Worm (Caenorhabditis elegans) whole organism, L4 larva: ENCODE measurements around the gene psr-1.
A peak's percentile ranks its signal among the peaks of the same experiment; 100 is the strongest.

Experiments
- R02D3.7 ChIP-seq: fragments of 150-350 bp; sonication (generic microtip); optimal IDR thresholded peaks from 3 replicates; lab custom pipeline; 2014; ENCODE audit warnings: missing biosample characterization, missing genetic modification characterization
- T20F7.1 ChIP-seq: fragments of 200-800 bp; sonication (Bioruptor generic); optimal IDR thresholded peaks from 2 replicates; lab custom pipeline; 2018; ENCODE audit warnings: mild to moderate bottlenecking, missing genetic modification characterization, missing compliant biosample characterization
- ZK337.2 ChIP-seq: fragments of 200-800 bp; sonication (Bioruptor generic); IDR thresholded peaks from 2 replicates; pipeline ENCODE4 v1.3.6; 2022; ENCODE audit warnings: missing genetic modification reagents, missing genetic modification characterization, missing compliant biosample characterization
- ZK546.5 ChIP-seq, 2 experiments: sonication (generic microtip); optimal IDR thresholded peaks; 2 replicates each; lab custom pipeline; 2017; ENCODE audit warnings: missing biosample characterization in 2 of 2, missing genetic modification characterization in 2 of 2
- aha-1 ChIP-seq: fragments of 150-350 bp; peaks from one replicate; lab custom pipeline; 2014; ENCODE audit warnings: missing biosample characterization, missing genetic modification characterization
- ama-1 ChIP-seq: fragments of 150-350 bp; optimal IDR thresholded peaks from 2 replicates; lab custom pipeline; 2014; ENCODE audit warnings: inconsistent platforms, mixed read lengths
- attf-4 ChIP-seq: sonication (generic microtip); optimal IDR thresholded peaks from 3 replicates; lab custom pipeline; 2017; ENCODE audit warnings: missing biosample characterization, missing genetic modification characterization
- ceh-20 ChIP-seq: fragments of 200-800 bp; sonication (Bioruptor generic); IDR thresholded peaks from 2 replicates; pipeline ENCODE4 v1.3.6; 2022; ENCODE audit warnings: missing genetic modification reagents, missing genetic modification characterization, missing compliant biosample characterization
- ceh-32 ChIP-seq: sonication (generic microtip); optimal IDR thresholded peaks from 2 replicates; lab custom pipeline; 2016; ENCODE audit warnings: mild to moderate bottlenecking, missing genetic modification characterization, missing compliant biosample characterization; ENCODE audit not compliant: poor library complexity
- ctbp-1 ChIP-seq: fragments of 200-800 bp; sonication (Bioruptor generic); IDR thresholded peaks from 2 replicates; pipeline ENCODE4 v1.3.6; 2022; ENCODE audit warnings: missing genetic modification reagents, missing genetic modification characterization, missing compliant biosample characterization
- daf-12 ChIP-seq: fragments of 150-350 bp; optimal IDR thresholded peaks from 2 replicates; lab custom pipeline; 2014; ENCODE audit warnings: missing biosample characterization, missing genetic modification reagents, missing genetic modification characterization
- daf-19 ChIP-seq: fragments of 200-800 bp; sonication (Bioruptor generic); conservative IDR thresholded peaks from 2 replicates; pipeline ENCODE4 v1.3.6; 2022; ENCODE audit warnings: missing genetic modification characterization, missing compliant biosample characterization
- duxl-1 ChIP-seq: sonication (generic microtip); optimal IDR thresholded peaks from 2 replicates; lab custom pipeline; 2016; ENCODE audit warnings: mild to moderate bottlenecking, missing genetic modification characterization, moderate library complexity, missing compliant biosample characterization; ENCODE audit not compliant: poor library complexity
- fkh-10 ChIP-seq: fragments of 150-350 bp; optimal IDR thresholded peaks from 2 replicates; lab custom pipeline; 2014; ENCODE audit warnings: missing biosample characterization, missing genetic modification reagents, missing genetic modification characterization
- lim-7 ChIP-seq: fragments of 200-800 bp; sonication (Bioruptor generic); IDR thresholded peaks from 2 replicates; pipeline ENCODE4 v1.3.6; 2022; ENCODE audit warnings: missing genetic modification characterization, missing compliant biosample characterization
- lin-15B ChIP-seq: fragments of 150-350 bp; sonication (generic microtip); optimal IDR thresholded peaks from 3 replicates; lab custom pipeline; 2014; ENCODE audit warnings: missing biosample characterization, missing genetic modification characterization
- lin-39 ChIP-seq: fragments of 150-350 bp; optimal IDR thresholded peaks from 2 replicates; lab custom pipeline; 2014; ENCODE audit warnings: missing biosample characterization, missing genetic modification reagents, missing genetic modification characterization
- madf-9 ChIP-seq: fragments of 200-800 bp; sonication (Bioruptor generic); conservative IDR thresholded peaks from 2 replicates; pipeline ENCODE4 v1.3.6; 2022; ENCODE audit warnings: missing genetic modification reagents, missing genetic modification characterization, missing compliant biosample characterization
- mdt-29 ChIP-seq: fragments of 200-800 bp; sonication (Bioruptor generic); IDR thresholded peaks from 2 replicates; pipeline ENCODE4 v1.3.6; 2022; ENCODE audit warnings: missing genetic modification reagents, missing genetic modification characterization, missing compliant biosample characterization
- mxl-2 ChIP-seq: fragments of 200-800 bp; sonication (Bioruptor generic); conservative IDR thresholded peaks from 2 replicates; pipeline ENCODE4 v1.3.6; 2022; ENCODE audit warnings: missing genetic modification reagents, missing genetic modification characterization, missing compliant biosample characterization
- nhr-10 ChIP-seq: fragments of 150-350 bp; optimal IDR thresholded peaks from 2 replicates; lab custom pipeline; 2014; ENCODE audit warnings: missing biosample characterization, missing genetic modification characterization
- nhr-102 ChIP-seq: sonication (generic microtip); optimal IDR thresholded peaks from 2 replicates; lab custom pipeline; 2016; ENCODE audit warnings: mild to moderate bottlenecking, missing genetic modification characterization, moderate library complexity, missing compliant biosample characterization
- nhr-111 ChIP-seq: fragments of 200-800 bp; sonication (Bioruptor generic); optimal IDR thresholded peaks from 2 replicates; lab custom pipeline; 2018; ENCODE audit warnings: mild to moderate bottlenecking, missing genetic modification characterization, missing compliant biosample characterization
- nhr-237 ChIP-seq: sonication (generic microtip); optimal IDR thresholded peaks from 2 replicates; lab custom pipeline; 2017; ENCODE audit warnings: missing biosample characterization, missing genetic modification characterization
- nhr-25 ChIP-seq: sonication (generic microtip); optimal IDR thresholded peaks from 2 replicates; lab custom pipeline; 2017; ENCODE audit warnings: missing genetic modification characterization, mild to moderate bottlenecking, missing compliant biosample characterization, antibody characterized with exemption, moderate library complexity, borderline replicate concordance; ENCODE audit not compliant: insufficient read depth
- nhr-42 ChIP-seq: fragments of 200-800 bp; sonication (Bioruptor generic); IDR thresholded peaks from 2 replicates; pipeline ENCODE4 v1.3.6; 2022; ENCODE audit warnings: missing genetic modification characterization, missing compliant biosample characterization
- nhr-6 ChIP-seq: fragments of 150-350 bp; optimal IDR thresholded peaks from 2 replicates; lab custom pipeline; 2014; ENCODE audit warnings: missing biosample characterization, missing genetic modification characterization
- nhr-76 ChIP-seq: fragments of 150-350 bp; optimal IDR thresholded peaks from 2 replicates; lab custom pipeline; 2014; ENCODE audit warnings: missing biosample characterization, missing genetic modification characterization
- saeg-2 ChIP-seq: fragments of 200-800 bp; sonication (Bioruptor generic); IDR thresholded peaks from 2 replicates; pipeline ENCODE4 v1.3.6; 2022; ENCODE audit warnings: missing genetic modification reagents, missing genetic modification characterization, missing compliant biosample characterization
- sdz-12 ChIP-seq: fragments of 200-800 bp; sonication (Bioruptor generic); optimal IDR thresholded peaks from 2 replicates; lab custom pipeline; 2018; ENCODE audit warnings: mild to moderate bottlenecking, missing genetic modification characterization, missing compliant biosample characterization
- set-16 ChIP-seq: fragments of 200-800 bp; sonication (Bioruptor generic); IDR thresholded peaks from 2 replicates; pipeline ENCODE4 v1.3.6; 2022; ENCODE audit warnings: missing genetic modification reagents, missing genetic modification characterization, missing compliant biosample characterization
- spr-3 ChIP-seq: fragments of 200-800 bp; sonication (Bioruptor generic); optimal IDR thresholded peaks from 2 replicates; lab custom pipeline; 2018; ENCODE audit warnings: mild to moderate bottlenecking, missing genetic modification characterization, missing compliant biosample characterization
- unc-130 ChIP-seq: sonication (generic microtip); optimal IDR thresholded peaks from 2 replicates; lab custom pipeline; 2016; ENCODE audit warnings: missing genetic modification reagents, missing genetic modification characterization, missing compliant biosample characterization
- unc-39 ChIP-seq: sonication (generic microtip); optimal IDR thresholded peaks from 2 replicates; lab custom pipeline; 2017; ENCODE audit warnings: missing biosample characterization, missing genetic modification characterization
- unc-62 ChIP-seq, 3 experiments: fragments of 150-350 bp in 1 of 3; sonication (generic microtip); optimal IDR thresholded peaks in 2 of 3; peaks in 1 of 3; 1 replicate in 1 of 3; 2 replicates in 2 of 3; lab custom pipeline; 2014 to 2017; ENCODE audit warnings: missing biosample characterization in 3 of 3, missing genetic modification characterization in 3 of 3, missing genetic modification reagents in 3 of 3, missing genotype in 1 of 3
- zip-2 ChIP-seq: fragments of 150-350 bp; optimal IDR thresholded peaks from 2 replicates; lab custom pipeline; 2014; ENCODE audit warnings: missing biosample characterization, missing genetic modification characterization
- ztf-11 ChIP-seq: fragments of 150-350 bp; optimal IDR thresholded peaks from 2 replicates; lab custom pipeline; 2014; ENCODE audit warnings: missing biosample characterization, missing genetic modification characterization

psr-1 gene

DNA sequence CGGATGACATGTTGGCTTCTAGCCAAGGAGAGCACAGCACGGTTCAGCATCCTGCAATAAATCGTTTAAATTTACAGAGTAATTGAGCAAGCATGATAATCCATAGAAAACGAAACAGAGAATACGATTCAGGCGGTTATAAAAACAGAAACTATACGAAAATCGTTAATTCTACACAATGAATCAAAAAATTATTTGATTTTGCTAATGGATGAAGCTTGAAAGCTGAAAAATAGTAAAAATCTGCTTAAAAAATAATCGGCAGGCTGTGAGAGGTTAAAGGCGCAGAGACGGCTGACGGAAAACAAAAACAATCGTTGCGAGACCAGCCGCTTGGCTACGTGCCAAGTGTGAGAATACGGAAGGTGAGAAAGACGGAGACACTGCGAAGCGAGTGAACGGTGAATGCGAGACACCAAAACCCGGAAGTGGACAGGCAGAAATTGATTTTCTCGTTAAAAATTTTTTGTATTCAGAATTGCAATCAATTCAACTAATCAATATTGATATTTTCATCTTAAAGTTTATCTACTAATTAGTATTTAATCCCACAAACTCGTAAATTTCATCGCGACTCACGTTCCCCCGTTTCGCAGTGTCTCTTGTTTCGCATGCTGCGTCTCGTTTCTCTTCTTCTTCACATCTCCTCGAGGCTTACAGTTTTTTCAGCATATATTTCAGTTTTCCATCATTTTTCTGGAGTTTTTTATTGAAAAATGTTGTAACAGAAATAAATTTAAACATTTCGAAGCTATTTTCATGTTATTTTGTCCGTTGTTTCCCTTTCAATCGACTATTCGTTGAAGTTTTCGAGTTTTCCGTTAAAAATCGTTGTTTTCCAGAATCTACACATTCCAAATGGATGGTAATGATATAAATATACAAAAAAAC lies 7.3 kb downstream of the psr-1 start, which contains the start of the genes F29B9.11 and jmjd-1.2 (continued):
- no peak for TF ChIP-seq attf-4 (tag; lab: Kevin White, UChicago)
- TF ChIP-seq nhr-6 (tag; lab: Kevin White, UChicago), result peak; percentile 73
- peak; percentile 48; the same call in 1 of the 2 replicates for TF ChIP-seq ctbp-1 (GFP tag; lab: Robert Waterston, UW)
- peak; percentile 43; the same call in 1 of the 2 replicates for TF ChIP-seq saeg-2 (GFP tag; lab: Robert Waterston, UW)
- TF ChIP-seq ZK546.5 (tag; optimal IDR thresholded peaks at IDR 0.05; lab: Kevin White, UChicago), result peak in 1 of 2 experiments; percentile 44
- peak; percentile 96 for TF ChIP-seq unc-130 (GFP tag; lab: Kevin White, UChicago)
- TF ChIP-seq nhr-102 (tag; lab: Kevin White, UChicago), result peak; percentile 89
- TF ChIP-seq madf-9 (GFP tag; lab: Robert Waterston, UW), result peak; percentile 67; the same call in 1 of the 2 replicates
- peak; percentile 67; the same call in 1 of the 2 replicates for TF ChIP-seq mdt-29 (GFP tag; lab: Robert Waterston, UW)
- TF ChIP-seq ama-1, result no peak
- peak; percentile 22 for TF ChIP-seq sdz-12 (GFP tag; lab: Kevin White, UChicago)
- TF ChIP-seq lin-39 (tag; lab: Kevin White, UChicago), result no peak
- no peak for TF ChIP-seq ceh-32 (tag; lab: Kevin White, UChicago)
- no peak for TF ChIP-seq nhr-10 (tag; lab: Kevin White, UChicago)
- TF ChIP-seq spr-3, result peak; percentile 53
- TF ChIP-seq nhr-111 (GFP tag; lab: Kevin White, UChicago), result no peak
- no peak for TF ChIP-seq nhr-76 (tag; lab: Kevin White, UChicago)
- peak; percentile 79 for TF ChIP-seq nhr-42 (GFP tag; lab: Robert Waterston, UW)

DNA sequence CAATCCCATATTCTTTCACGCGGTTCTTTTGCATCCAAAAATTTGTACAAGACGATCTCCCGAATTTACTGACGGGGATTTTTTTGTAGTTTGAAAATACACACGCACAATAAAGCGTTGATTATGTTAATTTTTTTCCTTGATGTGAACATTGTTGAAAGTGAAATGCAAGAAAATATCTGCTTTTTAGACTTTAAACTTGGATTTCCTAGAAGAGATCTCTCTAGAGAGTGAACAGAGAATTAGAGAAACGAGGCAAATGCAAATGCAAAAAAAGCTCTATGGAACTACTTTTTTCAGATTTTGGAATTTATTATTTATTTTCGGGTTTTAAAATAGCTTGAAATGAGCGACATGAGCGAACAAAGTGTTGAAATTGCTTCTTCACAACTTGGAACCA lies 12.0 kb downstream of the psr-1 start, which contains the start of gene F29B9.1:
TSS of gene F29B9.1 (plus strand) at position 301 of the 400 bp plus-strand sequence.
- TF ChIP-seq duxl-1 (tag; lab: Kevin White, UChicago) (peak; percentile 26), nhr-76 (tag; lab: Kevin White, UChicago) (no peak), ztf-11 (tag; lab: Kevin White, UChicago) (no peak), zip-2 (tag; lab: Kevin White, UChicago) (no peak)

- TF ChIP-seq lin-15B (tag; lab: Kevin White, UChicago) (no peak), lim-7 (no peak), ceh-20 (0 out of 2 replicates have a peak, but pooled peaks have one; percentile 25), sdz-12 (GFP tag; lab: Kevin White, UChicago) (no peak), aha-1 (tag; lab: Kevin White, UChicago) (no peak), attf-4 (tag; lab: Kevin White, UChicago) (no peak), nhr-25 (tag; lab: Kevin White, UChicago) (no peak), unc-62 (GFP tag; optimal IDR thresholded peaks at IDR 0.05 in 1 of 2; lab: Kevin White, UChicago) (peak in 1 of 2 experiments; percentile 77), unc-62 (tag; optimal IDR thresholded peaks at IDR 0.05; lab: Kevin White, UChicago) (no peak), nhr-237 (tag; lab: Kevin White, UChicago) (no peak), ctbp-1 (GFP tag; lab: Robert Waterston, UW) (no peak), set-16 (GFP tag; lab: Robert Waterston, UW) (peak; percentile 79), fkh-10 (GFP tag; lab: Kevin White, UChicago) (no peak), ama-1 (no peak)
- TF ChIP-seq, all 104 proteins: peak for 3
Measured at ce11 chrIV:4667383-4667782, 14.3 kb downstream of the psr-1 start.

ce11 chrIV:4667835-4668234 lies 14.8 kb downstream of the psr-1 start:
- no peak for TF ChIP-seq R02D3.7 (tag; lab: Kevin White, UChicago)
- TF ChIP-seq unc-39 (tag; lab: Kevin White, UChicago), result no peak
- no peak for TF ChIP-seq ZK337.2 (GFP tag; lab: Robert Waterston, UW)
- no peak for TF ChIP-seq mxl-2 (GFP tag; lab: Robert Waterston, UW)
- TF ChIP-seq daf-12, result no peak
- no peak for TF ChIP-seq T20F7.1 (GFP tag; lab: Kevin White, UChicago)
- TF ChIP-seq daf-19 (GFP tag; lab: Robert Waterston, UW), result no peak
